Worm (Caenorhabditis elegans): ENCODE data around the gene eif-3.B.
A peak's percentile ranks its signal among the peaks of the same experiment; 100 is the strongest.

eif-3.B gene

DNA sequence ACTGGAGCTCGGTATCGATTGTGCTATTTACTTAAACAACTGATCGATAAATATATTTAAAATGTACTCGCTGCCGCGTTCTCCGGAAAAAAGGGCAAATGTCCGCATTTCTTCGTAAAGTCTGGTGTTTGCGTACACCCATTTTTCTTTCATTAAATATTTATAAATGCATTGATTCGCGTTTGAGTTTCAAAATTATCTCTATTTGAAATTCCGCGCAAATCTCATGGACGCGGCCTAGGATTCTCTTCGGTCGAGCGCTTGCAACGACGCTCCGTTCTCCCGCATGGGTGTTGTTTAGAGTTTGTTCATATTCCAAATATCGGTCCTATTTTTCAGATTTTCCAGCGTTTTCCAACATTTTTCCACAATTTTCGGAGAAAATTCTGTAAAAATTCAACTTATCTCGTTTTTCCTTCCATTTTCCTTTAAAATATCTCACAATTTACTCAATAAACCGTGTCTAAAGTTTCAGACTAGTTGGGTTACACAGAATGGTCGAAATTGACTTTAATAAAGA, at the start of gene eif-3.B:
Gene eif-3.B (plus strand): TSS at position 470 of the 520 bp plus-strand sequence.
- TF ChIP-seq lsl-1 (GFP tag; optimal IDR thresholded peaks at IDR 0.05) (peak; percentile 54), ztf-28 (GFP tag; IDR thresholded peaks at IDR 0.05) (0 out of 2 replicates have a peak, but pooled peaks have one; percentile 40), snpc-3.4 (tag; optimal IDR thresholded peaks at IDR 0.05) (peak; percentile 83), nhr-120 (GFP tag; IDR thresholded peaks at IDR 0.05) (no peak), xnd-1 (tag; optimal IDR thresholded peaks at IDR 0.05) (peak; percentile 37), nhr-27 (tag; optimal IDR thresholded peaks at IDR 0.05) (no peak), mes-4 (tag; optimal IDR thresholded peaks at IDR 0.05) (no peak), F37B4.10 (GFP tag; IDR thresholded peaks at IDR 0.05) (no peak), pha-4 (tag; optimal IDR thresholded peaks at IDR 0.05) (peak; percentile 75), madf-6 (GFP tag; IDR thresholded peaks at IDR 0.05) (peak; percentile 79), attf-6 (GFP tag; IDR thresholded peaks at IDR 0.05) (no peak), chd-7 (tag; optimal IDR thresholded peaks at IDR 0.05) (no peak), fkh-3 (tag; optimal IDR thresholded peaks at IDR 0.05) (no peak), F23B12.7 (tag; optimal IDR thresholded peaks at IDR 0.05; ENCODE audit: insufficient read depth) (peak; percentile 64), ceh-40 (GFP tag; IDR thresholded peaks at IDR 0.05) (no peak), cebp-2 (GFP tag; IDR thresholded peaks at IDR 0.05) (no peak), ztf-6 (GFP tag; IDR thresholded peaks at IDR 0.05) (0 out of 2 replicates have a peak, but pooled peaks have one; percentile 14), aptf-2 (GFP tag; conservative IDR thresholded peaks at IDR 0.05) (peak; percentile 62; the same call in 1 of the 2 replicates), Y53G8AR.9 (GFP tag; conservative IDR thresholded peaks at IDR 0.05) (0 out of 2 replicates have a peak, but pooled peaks have one; percentile 45), hmg-1.2 (GFP tag; IDR thresholded peaks at IDR 0.05) (peak; percentile 38), ztf-26 (tag; optimal IDR thresholded peaks at IDR 0.05) (no peak), cebp-1 (GFP tag; IDR thresholded peaks at IDR 0.05) (0 out of 2 replicates have a peak, but pooled peaks have one; percentile 44), cebp-1 (tag; optimal IDR thresholded peaks at IDR 0.05) (peak; percentile 82), ZK185.1 (tag; optimal IDR thresholded peaks at IDR 0.05; ENCODE audit: poor library complexity, severe bottlenecking) (no peak), K11D2.4 (GFP tag; IDR thresholded peaks at IDR 0.05) (0 out of 2 replicates have a peak, but pooled peaks have one; percentile 61), tbx-9 (tag; optimal IDR thresholded peaks at IDR 0.05; ENCODE audit: borderline replicate concordance) (no peak), F52B5.7 (tag; optimal IDR thresholded peaks at IDR 0.05) (no peak), nhr-80 (tag; optimal IDR thresholded peaks at IDR 0.05) (peak; percentile 40), him-1 (tag; optimal IDR thresholded peaks at IDR 0.05) (no peak), egl-44 (GFP tag; IDR thresholded peaks at IDR 0.05) (peak; percentile 51; the same call in 1 of the 2 replicates), F39B2.1 (GFP tag; IDR thresholded peaks at IDR 0.05) (no peak), unc-130 (GFP tag; optimal IDR thresholded peaks at IDR 0.05) (peak; percentile 62), unc-62 (GFP tag; optimal IDR thresholded peaks at IDR 0.05) (no peak), lsy-27 (tag; optimal IDR thresholded peaks at IDR 0.05; ENCODE audit: borderline replicate concordance, insufficient read depth) (no peak), egrh-3 (GFP tag; IDR thresholded peaks at IDR 0.05) (no peak), somi-1 (GFP tag; optimal IDR thresholded peaks at IDR 0.05) (peak; percentile 47), ccch-3 (GFP tag; optimal IDR thresholded peaks at IDR 0.05) (no peak), C17E4.6 (GFP tag; IDR thresholded peaks at IDR 0.05) (no peak), bed-1 (GFP tag; IDR thresholded peaks at IDR 0.05) (no peak), aptf-3 (GFP tag; IDR thresholded peaks at IDR 0.05) (no peak), nfya-1 (tag; optimal IDR thresholded peaks at IDR 0.05; ENCODE audit: borderline replicate concordance, insufficient read depth) (no peak), lag-1 (GFP tag; IDR thresholded peaks at IDR 0.05) (no peak), die-1 (tag; optimal IDR thresholded peaks at IDR 0.05) (peak; percentile 1), lin-35 (GFP tag; optimal IDR thresholded peaks at IDR 0.05) (peak in 2 of 3 experiments; percentile 17 to 91), gei-17 (GFP tag; optimal IDR thresholded peaks at IDR 0.05) (peak; percentile 15), tlf-1 (GFP tag; optimal IDR thresholded peaks at IDR 0.05) (peak; percentile 35), rec-8 (tag; optimal IDR thresholded peaks at IDR 0.05) (no peak), B0336.3 (GFP tag; IDR thresholded peaks at IDR 0.05) (peak; percentile 46; the same call in 1 of the 2 replicates)

All from whole organism, young adult.